Worm (Caenorhabditis elegans) whole organism, midembryonic: ENCODE data around the gene D1014.5.

Experiments
- T22C8.4 ChIP-seq: fragments of 200-800 bp; sonication (Bioruptor generic); IDR thresholded peaks from 2 replicates; pipeline ENCODE4 v1.3.6; 2022; ENCODE audit warnings: missing genetic modification characterization, missing compliant biosample characterization
- cog-1 ChIP-seq: sonication (generic microtip); optimal IDR thresholded peaks from 2 replicates; lab custom pipeline; 2016; ENCODE audit warnings: missing genetic modification characterization, missing compliant biosample characterization
- flt-1 ChIP-seq: fragments of 200-800 bp; sonication (Bioruptor generic); IDR thresholded peaks from 2 replicates; pipeline ENCODE4 v1.3.6; 2022; ENCODE audit warnings: missing genetic modification characterization, missing compliant biosample characterization
- klf-2 ChIP-seq: fragments of 200-800 bp; sonication (Bioruptor generic); conservative IDR thresholded peaks from 2 replicates; pipeline ENCODE4 v1.3.6; 2022; ENCODE audit warnings: missing genetic modification reagents, missing genetic modification characterization, missing compliant biosample characterization
- med-1 ChIP-seq: sonication (generic microtip); optimal IDR thresholded peaks from 2 replicates; lab custom pipeline; 2017; ENCODE audit warnings: missing genetic modification characterization, mild to moderate bottlenecking, missing compliant biosample characterization, antibody characterized with exemption, missing genetic modification reagents; ENCODE audit not compliant: insufficient read depth
- ref-1 ChIP-seq: fragments of 200-800 bp; sonication (Bioruptor generic); conservative IDR thresholded peaks from 2 replicates; pipeline ENCODE4 v1.3.6; 2022; ENCODE audit warnings: missing genetic modification reagents, missing genetic modification characterization, missing compliant biosample characterization
- tab-1 ChIP-seq: fragments of 200-800 bp; sonication (Bioruptor generic); IDR thresholded peaks from 2 replicates; pipeline ENCODE4 v1.3.6; 2022; ENCODE audit warnings: missing genetic modification characterization, missing compliant biosample characterization
- ztf-23 ChIP-seq: fragments of 200-800 bp; sonication (Bioruptor generic); IDR thresholded peaks from 2 replicates; pipeline ENCODE4 v1.3.6; 2022; ENCODE audit warnings: missing genetic modification reagents, missing genetic modification characterization, missing compliant biosample characterization
- ztf-29 ChIP-seq: fragments of 200-800 bp; sonication (Bioruptor generic); IDR thresholded peaks from 2 replicates; pipeline ENCODE4 v1.3.6; 2022; ENCODE audit warnings: missing genetic modification reagents, missing genetic modification characterization, missing compliant biosample characterization

DNA sequence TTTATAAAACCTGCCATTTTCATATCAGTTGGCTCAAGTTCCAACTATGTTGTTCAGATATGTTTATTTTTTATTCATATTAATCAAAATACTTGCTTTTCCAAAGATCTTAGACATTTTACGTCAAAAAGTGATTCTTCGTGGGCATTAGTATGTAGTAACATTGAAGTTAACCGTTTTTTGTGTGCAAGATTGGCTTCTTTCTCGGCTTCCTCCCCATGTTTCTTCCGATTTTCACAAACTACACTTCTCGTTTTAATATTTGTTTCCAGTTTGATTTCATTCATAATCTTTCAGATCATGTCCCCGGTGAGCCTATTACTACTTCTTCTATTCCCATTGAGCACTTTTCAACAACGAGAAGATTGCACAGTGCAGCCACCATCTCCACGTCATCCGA is 34.0 kb downstream of the D1014.5 start, which contains the start of gene sul-2:
- TF ChIP-seq cog-1 (tag; lab: Kevin White, UChicago) (no peak), med-1 (GFP tag; lab: Kevin White, UChicago) (no peak), ref-1 (no peak), ztf-29 (GFP tag; lab: Robert Waterston, UW) (no peak), flt-1 (GFP tag; lab: Robert Waterston, UW) (no peak), tab-1 (GFP tag; lab: Robert Waterston, UW) (no peak), T22C8.4 (GFP tag; lab: Robert Waterston, UW) (no peak), klf-2 (GFP tag; lab: Robert Waterston, UW) (no peak), ztf-23 (no peak)
